Fruit fly (Drosophila melanogaster): ENCODE measurements around the gene Mst84B.

Gene Mst84B

DNA sequence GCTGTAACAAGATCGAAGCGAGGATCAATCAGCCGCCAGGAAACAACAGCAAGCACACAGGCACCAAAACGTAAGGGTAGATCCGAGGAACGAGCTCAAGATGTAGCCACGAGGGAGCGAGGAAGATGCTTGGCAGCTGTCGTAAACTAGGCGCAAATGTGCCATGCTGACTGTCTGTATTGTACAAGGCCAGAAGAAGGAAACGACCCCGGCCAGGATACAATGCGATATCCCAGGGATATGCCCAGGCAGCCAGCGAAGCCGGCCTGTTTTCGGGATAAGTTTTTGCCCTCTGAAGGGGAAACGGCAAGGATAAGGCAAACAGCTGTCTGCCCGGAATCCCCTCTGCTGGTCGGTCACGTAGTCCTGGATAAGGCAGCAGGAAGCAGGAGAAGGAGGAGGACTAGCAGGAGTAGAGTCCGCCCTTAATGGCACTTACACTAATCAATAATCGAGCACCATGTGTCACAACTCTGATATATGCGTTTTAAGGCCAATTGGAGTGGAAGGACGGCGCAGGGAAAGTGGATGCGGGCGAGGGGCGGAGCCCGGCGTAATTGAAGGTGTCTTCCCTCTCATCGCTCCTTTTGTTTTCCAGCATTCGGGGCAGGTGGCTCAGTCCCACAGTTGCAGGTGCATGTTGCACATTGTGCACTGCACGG, 43.7 kb downstream of the Mst84B start:
- TF ChIP-seq CG12768 (GFP tag; optimal IDR thresholded peaks at IDR 0.05) (no peak), Mnt (GFP tag; optimal IDR thresholded peaks at IDR 0.05) (no peak), CG7045 (GFP tag; optimal IDR thresholded peaks at IDR 0.05) (no peak), kay (GFP tag; ENCODE audit: borderline replicate concordance) (no peak), cic (GFP tag; optimal IDR thresholded peaks at IDR 0.05) (no peak), bab1 (GFP tag; optimal IDR thresholded peaks at IDR 0.05) (no peak)

DNA sequence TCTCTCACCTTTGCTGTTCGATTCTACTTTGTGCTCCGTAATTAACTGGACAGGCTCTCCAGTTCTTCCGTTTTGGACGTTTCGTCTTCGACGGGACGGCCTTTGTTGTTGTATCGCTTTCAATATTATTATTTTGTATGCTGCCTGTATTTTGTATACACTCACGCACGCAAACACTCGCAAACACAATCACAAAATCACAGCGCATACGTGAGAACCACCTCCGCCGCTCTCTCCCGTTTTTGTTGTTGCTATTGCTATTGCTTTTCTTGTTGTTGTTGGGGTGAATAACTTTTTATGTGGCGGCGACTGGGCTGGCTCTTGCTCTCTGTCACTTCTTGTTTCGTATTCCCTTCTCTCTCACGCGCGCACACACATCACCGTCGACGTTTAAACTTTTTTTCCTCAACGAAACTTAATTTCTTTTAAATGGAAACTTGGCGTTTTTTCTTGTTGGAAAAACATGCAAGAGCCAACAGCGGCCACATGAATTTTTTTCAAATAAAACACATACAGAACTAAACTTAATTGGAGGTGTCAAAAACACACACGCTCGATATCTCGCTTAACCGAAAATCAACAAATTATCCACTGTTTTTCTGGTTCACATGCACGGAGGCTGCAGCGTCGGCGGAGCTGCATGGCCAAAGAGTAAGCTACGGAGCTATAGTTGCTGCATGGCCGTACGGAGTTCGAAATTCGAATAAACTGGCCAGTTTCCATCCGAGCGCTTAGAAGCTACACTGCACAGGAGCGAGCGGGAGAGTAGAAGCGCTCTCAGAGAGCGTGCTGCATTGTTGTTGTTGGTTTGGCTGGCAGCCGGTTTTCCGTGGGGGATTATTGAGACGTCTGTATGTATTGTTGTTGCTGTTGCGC, 46.0 kb downstream of the Mst84B start:
- TF ChIP-seq pad (GFP tag; optimal IDR thresholded peaks at IDR 0.05) (peak; percentile 3), CG12768 (GFP tag; optimal IDR thresholded peaks at IDR 0.05) (no peak), kay (GFP tag; ENCODE audit: borderline replicate concordance) (peak; percentile 38)

DNA sequence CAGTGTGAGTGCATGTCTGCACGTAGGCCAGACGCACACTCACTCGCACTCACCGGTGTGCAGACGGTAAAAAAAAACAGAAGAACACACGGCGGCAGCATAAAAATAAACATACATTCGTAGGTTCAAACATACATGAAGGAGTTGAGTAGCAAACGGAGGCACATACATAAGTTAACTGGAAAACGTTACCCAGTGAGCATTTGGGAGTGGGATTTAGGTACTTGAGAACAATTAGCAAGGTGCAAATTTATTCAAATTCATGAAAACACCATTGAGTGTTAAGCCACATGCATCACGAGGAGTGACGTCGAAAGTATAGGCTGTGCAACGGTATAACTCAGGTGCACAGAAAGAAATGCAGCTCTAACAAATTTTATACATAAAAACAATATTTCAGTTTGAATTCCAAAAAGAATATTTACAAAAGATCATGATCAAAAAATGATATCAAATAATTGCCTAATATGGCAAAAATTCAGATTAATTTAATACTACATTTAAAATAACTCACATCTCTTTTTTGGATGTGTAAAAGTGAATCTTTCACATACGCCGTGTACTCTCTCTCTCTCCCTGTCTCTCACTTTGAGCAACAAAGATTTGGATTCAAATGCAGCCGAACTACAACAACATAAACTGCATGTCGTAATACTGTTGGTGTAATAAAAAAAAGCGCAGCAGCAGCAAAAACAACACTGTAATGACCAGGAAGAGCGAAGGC, 46.8 kb downstream of the Mst84B start:
- TF ChIP-seq CG1620 (GFP tag; optimal IDR thresholded peaks at IDR 0.05) (peak; percentile 63), pad (GFP tag; optimal IDR thresholded peaks at IDR 0.05) (peak; percentile 77), Clk (GFP tag; optimal IDR thresholded peaks at IDR 0.05) (peak; percentile 57), CG7045 (GFP tag; optimal IDR thresholded peaks at IDR 0.05) (peak; percentile 84), CG14711 (tag; optimal IDR thresholded peaks at IDR 0.05) (peak; percentile 91), tj (GFP tag; optimal IDR thresholded peaks at IDR 0.05) (peak; percentile 84), cic (GFP tag; optimal IDR thresholded peaks at IDR 0.05) (no peak), CG7101 (tag; optimal IDR thresholded peaks at IDR 0.05) (peak; percentile 91), CG12768 (GFP tag; optimal IDR thresholded peaks at IDR 0.05) (peak; percentile 47), ovo (GFP tag; optimal IDR thresholded peaks at IDR 0.05) (peak; percentile 70), CG33017 (tag; optimal IDR thresholded peaks at IDR 0.05) (peak; percentile 88), toe (GFP tag; optimal IDR thresholded peaks at IDR 0.05) (peak; percentile 51), Hr96 (GFP tag; optimal IDR thresholded peaks at IDR 0.05) (peak; percentile 73), cnc (optimal IDR thresholded peaks at IDR 0.05) (no peak), Mnt (GFP tag; optimal IDR thresholded peaks at IDR 0.05) (peak; percentile 2), CG5204 (GFP tag; optimal IDR thresholded peaks at IDR 0.05) (peak; percentile 73), CG11617 (GFP tag; optimal IDR thresholded peaks at IDR 0.05) (peak; percentile 74), bab1 (GFP tag; optimal IDR thresholded peaks at IDR 0.05) (peak; percentile 91), kay (GFP tag; ENCODE audit: borderline replicate concordance) (no peak), Crg-1 (GFP tag; optimal IDR thresholded peaks at IDR 0.05) (peak; percentile 44)

DNA sequence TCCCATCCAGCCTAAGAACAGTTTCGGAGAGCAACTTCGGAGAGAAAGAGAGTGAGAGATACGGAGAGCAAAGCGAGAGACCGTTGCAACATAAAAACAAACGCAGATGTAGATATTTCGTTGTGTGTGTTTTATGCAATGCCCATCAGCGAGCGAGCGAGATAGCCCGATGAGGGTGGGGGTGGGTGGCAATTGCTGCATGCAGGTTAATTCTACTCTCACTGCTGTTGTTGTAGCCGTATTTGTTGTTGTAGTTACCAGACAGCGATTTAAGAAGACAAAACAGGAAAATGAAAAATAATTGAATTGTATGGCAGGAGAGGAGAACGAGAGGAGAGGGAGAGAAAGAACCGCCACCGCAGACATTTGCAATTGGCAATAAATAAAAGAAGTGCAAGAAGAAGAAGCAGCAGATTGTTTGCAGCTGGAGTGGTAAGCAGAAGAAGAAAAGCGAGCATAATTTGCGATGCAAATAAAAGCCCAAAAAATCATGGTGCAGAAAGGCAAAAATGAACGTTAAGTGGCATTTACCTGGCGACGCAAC, 47.9 kb downstream of the Mst84B start:
- TF ChIP-seq CG11617 (GFP tag; optimal IDR thresholded peaks at IDR 0.05) (no peak), Clk (GFP tag; optimal IDR thresholded peaks at IDR 0.05) (no peak), CG7101 (tag; optimal IDR thresholded peaks at IDR 0.05) (no peak), toe (GFP tag; optimal IDR thresholded peaks at IDR 0.05) (no peak), pad (GFP tag; optimal IDR thresholded peaks at IDR 0.05) (no peak), Mnt (GFP tag; optimal IDR thresholded peaks at IDR 0.05) (no peak), CG7045 (GFP tag; optimal IDR thresholded peaks at IDR 0.05) (no peak), kay (GFP tag; ENCODE audit: borderline replicate concordance) (no peak), tj (GFP tag; optimal IDR thresholded peaks at IDR 0.05) (no peak), ovo (GFP tag; optimal IDR thresholded peaks at IDR 0.05) (no peak), Hr96 (GFP tag; optimal IDR thresholded peaks at IDR 0.05) (no peak), bab1 (GFP tag; optimal IDR thresholded peaks at IDR 0.05) (no peak), CG5204 (GFP tag; optimal IDR thresholded peaks at IDR 0.05) (no peak), CG33017 (tag; optimal IDR thresholded peaks at IDR 0.05) (no peak), CG1620 (GFP tag; optimal IDR thresholded peaks at IDR 0.05) (no peak)

DNA sequence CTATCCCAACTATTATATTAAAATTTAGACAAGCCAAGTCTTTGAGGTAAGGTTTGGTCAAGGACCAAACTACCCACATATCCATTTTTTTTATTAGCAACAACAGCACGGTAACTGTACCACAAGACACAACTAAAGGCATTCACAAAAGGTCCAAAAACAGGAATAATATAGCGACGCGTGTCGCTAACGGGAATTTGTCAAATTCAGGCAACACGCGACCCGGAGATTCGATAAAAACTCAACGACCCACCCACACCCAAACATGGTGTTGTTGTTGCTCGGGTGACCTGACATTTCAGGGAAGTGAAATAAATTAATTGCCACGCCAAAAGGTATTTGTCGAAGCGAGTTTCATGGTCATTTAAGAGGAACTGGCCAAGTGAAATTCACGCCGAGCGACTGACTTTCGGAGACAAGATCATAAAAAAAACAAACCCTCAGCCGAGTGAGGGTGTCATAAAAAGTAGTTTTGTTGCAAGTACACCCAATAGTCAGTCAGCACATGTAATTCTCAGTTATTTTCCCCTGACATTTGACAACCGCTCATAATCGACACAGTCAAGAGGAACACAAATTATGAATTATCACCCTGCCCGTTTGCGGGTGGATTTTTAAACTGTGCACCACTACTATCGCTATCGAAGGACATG, 49.4 kb downstream of the Mst84B start:
- TF ChIP-seq CG11617 (GFP tag; optimal IDR thresholded peaks at IDR 0.05) (no peak), Hr96 (GFP tag; optimal IDR thresholded peaks at IDR 0.05) (no peak), Mnt (GFP tag; optimal IDR thresholded peaks at IDR 0.05) (no peak), CG7101 (tag; optimal IDR thresholded peaks at IDR 0.05) (no peak), CG5204 (GFP tag; optimal IDR thresholded peaks at IDR 0.05) (no peak), tj (GFP tag; optimal IDR thresholded peaks at IDR 0.05) (no peak), CG7045 (GFP tag; optimal IDR thresholded peaks at IDR 0.05) (no peak), cnc (optimal IDR thresholded peaks at IDR 0.05) (no peak), Clk (GFP tag; optimal IDR thresholded peaks at IDR 0.05) (no peak), CG12768 (GFP tag; optimal IDR thresholded peaks at IDR 0.05) (no peak), cic (GFP tag; optimal IDR thresholded peaks at IDR 0.05) (no peak), CG1620 (GFP tag; optimal IDR thresholded peaks at IDR 0.05) (no peak), CG14711 (tag; optimal IDR thresholded peaks at IDR 0.05) (no peak), bab1 (GFP tag; optimal IDR thresholded peaks at IDR 0.05) (no peak), CG33017 (tag; optimal IDR thresholded peaks at IDR 0.05) (no peak), ovo (GFP tag; optimal IDR thresholded peaks at IDR 0.05) (no peak), toe (GFP tag; optimal IDR thresholded peaks at IDR 0.05) (no peak), Crg-1 (GFP tag; optimal IDR thresholded peaks at IDR 0.05) (no peak)

All from whole organism, adult.